Worm (Caenorhabditis elegans) whole organism, L4 larva: Measurements from ENCODE around the gene srx-7.

Experiments used
- F49E8.2 ChIP-seq: sonication (generic microtip); optimal IDR thresholded peaks from 2 replicates; lab custom pipeline; 2016; ENCODE audit warnings: missing compliant biosample characterization, mild to moderate bottlenecking, missing genetic modification characterization, borderline replicate concordance
- dmd-9 ChIP-seq: fragments of 200-800 bp; sonication (Bioruptor generic); IDR thresholded peaks from 2 replicates; pipeline ENCODE4 v1.3.6; 2022; ENCODE audit warnings: missing genetic modification reagents, missing genetic modification characterization, missing compliant biosample characterization
- lin-39 ChIP-seq: fragments of 150-350 bp; optimal IDR thresholded peaks from 2 replicates; lab custom pipeline; 2014; ENCODE audit warnings: missing biosample characterization, missing genetic modification reagents, missing genetic modification characterization
- mdl-1 ChIP-seq, 2 experiments: fragments of 150-350 bp in 1 of 2; sonication (generic microtip) in 1 of 2; optimal IDR thresholded peaks; 2 replicates each; lab custom pipeline; 2014 to 2017; ENCODE audit warnings: missing biosample characterization in 2 of 2, missing genetic modification characterization in 2 of 2
- nhr-10 ChIP-seq: fragments of 150-350 bp; optimal IDR thresholded peaks from 2 replicates; lab custom pipeline; 2014; ENCODE audit warnings: missing biosample characterization, missing genetic modification characterization
- nhr-42 ChIP-seq: fragments of 200-800 bp; sonication (Bioruptor generic); IDR thresholded peaks from 2 replicates; pipeline ENCODE4 v1.3.6; 2022; ENCODE audit warnings: missing genetic modification characterization, missing compliant biosample characterization
- unc-62 ChIP-seq, 3 experiments: fragments of 150-350 bp in 1 of 3; sonication (generic microtip); optimal IDR thresholded peaks in 2 of 3; peaks in 1 of 3; 1 replicate in 1 of 3; 2 replicates in 2 of 3; lab custom pipeline; 2014 to 2017; ENCODE audit warnings: missing biosample characterization in 3 of 3, missing genetic modification characterization in 3 of 3, missing genetic modification reagents in 3 of 3, missing genotype in 1 of 3

DNA sequence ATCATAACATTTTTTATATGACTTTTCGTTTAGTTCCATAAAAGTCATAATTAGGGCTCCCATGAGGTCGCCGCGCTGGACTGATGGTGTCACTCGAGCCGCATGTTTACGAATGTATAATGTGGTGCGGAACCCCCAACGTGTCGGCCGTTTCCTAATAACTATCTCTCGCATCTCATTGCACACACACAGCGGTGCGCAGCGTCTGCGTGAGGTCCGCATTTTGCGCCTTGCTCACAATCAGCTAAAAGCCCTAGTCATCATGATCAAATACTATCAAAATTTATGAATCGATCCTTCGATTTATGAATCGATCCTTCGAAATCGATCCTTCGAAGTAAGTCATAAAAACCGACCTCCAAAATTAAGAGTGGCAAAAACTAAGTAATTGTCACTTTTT is at the start of gene srx-7:
- no peak for TF ChIP-seq nhr-10 (tag; lab: Kevin White, UChicago)
- no peak for TF ChIP-seq F49E8.2
- TF ChIP-seq dmd-9, result no peak
- TF ChIP-seq nhr-42 (GFP tag; lab: Robert Waterston, UW), result no peak
- no peak for TF ChIP-seq mdl-1 (tag; optimal IDR thresholded peaks at IDR 0.05; lab: Kevin White, UChicago)
- no peak for TF ChIP-seq lin-39 (tag; lab: Kevin White, UChicago)
- TF ChIP-seq unc-62 (GFP tag; optimal IDR thresholded peaks at IDR 0.05 in 1 of 2; lab: Kevin White, UChicago), result no peak
- no peak for TF ChIP-seq unc-62 (tag; optimal IDR thresholded peaks at IDR 0.05; lab: Kevin White, UChicago)
